Worm (Caenorhabditis elegans) whole organism, late embryonic: ENCODE measurements around the gene C23G10.5.

Source experiments
- ama-1 ChIP-seq: fragments of 150-350 bp; optimal IDR thresholded peaks from 2 replicates; lab custom pipeline; 2014
- ceh-45 ChIP-seq: fragments of 200-800 bp; sonication (Bioruptor generic); IDR thresholded peaks from 2 replicates; pipeline ENCODE4 v1.3.6; 2022; ENCODE audit warnings: missing genetic modification reagents, missing genetic modification characterization, missing compliant biosample characterization
- hlh-15 ChIP-seq: sonication (generic microtip); optimal IDR thresholded peaks from 2 replicates; lab custom pipeline; 2016; ENCODE audit warnings: missing genetic modification characterization, missing compliant biosample characterization
- nhr-11 ChIP-seq: fragments of 150-350 bp; optimal IDR thresholded peaks from 2 replicates; lab custom pipeline; 2014; ENCODE audit warnings: missing biosample characterization, missing genetic modification characterization
- ref-2 ChIP-seq: sonication (generic microtip); optimal IDR thresholded peaks from 2 replicates; lab custom pipeline; 2016; ENCODE audit warnings: missing genetic modification characterization, missing compliant biosample characterization
- unc-55 ChIP-seq: sonication (generic microtip); optimal IDR thresholded peaks from 2 replicates; lab custom pipeline; 2017; ENCODE audit warnings: missing biosample characterization, missing genetic modification reagents, missing genetic modification characterization

DNA sequence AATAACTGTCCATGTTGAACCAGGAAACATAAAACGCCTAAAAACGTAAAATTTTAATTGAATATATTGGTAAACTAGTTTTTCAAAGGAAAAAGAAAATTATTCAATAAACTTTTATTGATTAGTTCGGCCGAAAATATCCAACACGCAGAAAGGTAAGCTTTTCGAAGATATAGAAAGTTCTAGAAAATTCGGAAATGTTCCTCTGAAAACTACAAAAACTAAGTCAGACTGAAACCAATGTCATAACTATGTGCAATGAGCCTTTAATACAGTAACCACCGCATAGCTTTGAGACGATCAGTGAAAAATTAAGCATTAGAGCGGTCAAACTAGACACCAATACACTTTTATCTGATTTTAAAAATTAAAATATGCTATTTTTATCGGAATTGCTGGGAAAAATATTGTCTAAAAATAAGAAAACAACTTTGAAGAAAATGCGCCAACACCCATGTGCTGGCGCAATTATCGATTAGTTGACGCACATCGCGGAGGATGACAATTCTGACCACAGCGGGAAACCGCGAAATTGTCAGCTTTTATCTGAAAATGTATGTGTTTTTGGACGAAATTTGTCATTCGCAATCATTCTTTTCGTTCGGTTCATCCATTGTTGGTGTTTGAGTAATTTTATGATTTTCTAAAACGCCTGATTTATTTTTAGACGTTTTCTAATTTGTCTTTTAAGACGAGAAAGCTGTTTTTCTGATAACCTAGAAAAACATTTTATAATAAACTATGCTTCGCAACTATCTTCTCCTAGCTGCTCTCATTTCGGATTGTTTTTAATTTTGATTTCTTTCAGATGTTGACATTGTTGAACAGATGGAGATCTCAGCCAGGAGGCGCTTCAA, 7.7 kb downstream of the C23G10.5 start, which contains the start of the genes C23G10.7 and rpn-2:
- TF ChIP-seq ref-2 (tag; lab: Kevin White, UChicago) (no peak), unc-55 (GFP tag; lab: Kevin White, UChicago) (no peak), ama-1 (lab: Kevin White, UChicago) (no peak), hlh-15 (no peak), ceh-45 (GFP tag; lab: Robert Waterston, UW) (no peak), nhr-11 (tag; lab: Kevin White, UChicago) (no peak)
